Fruit fly (Drosophila melanogaster) whole organism, embryonic: Measurements from ENCODE around the gene Srg3.
A peak's percentile ranks its signal among the peaks of the same experiment; 100 is the strongest.

Experiments
- Atf6 ChIP-seq: fragments of 200-800 bp; sonication (Bioruptor generic); IDR thresholded peaks from 2 replicates; pipeline ENCODE4 v1.3.6; 2022; ENCODE audit warnings: missing biosample characterization, missing genetic modification characterization
- Bdp1 ChIP-seq: fragments of 200-800 bp; sonication (Bioruptor generic); optimal IDR thresholded peaks from 3 replicates; lab custom pipeline; 2016; ENCODE audit warnings: missing biosample characterization, missing genetic modification characterization
- BtbVII ChIP-seq: fragments of 200-800 bp; sonication (Bioruptor generic); optimal IDR thresholded peaks from 3 replicates; lab custom pipeline; 2017; ENCODE audit warnings: missing biosample characterization, mild to moderate bottlenecking, missing genetic modification characterization
- CG12155 ChIP-seq: fragments of 200-800 bp; sonication (Bioruptor generic); optimal IDR thresholded peaks from 3 replicates; lab custom pipeline; 2016; ENCODE audit warnings: missing biosample characterization, missing genetic modification characterization
- CG13894 ChIP-seq: fragments of 200-800 bp; sonication (Bioruptor generic); optimal IDR thresholded peaks from 3 replicates; lab custom pipeline; 2018; ENCODE audit warnings: missing biosample characterization, mild to moderate bottlenecking, missing genetic modification characterization, moderate library complexity
- CG14710 ChIP-seq: fragments of 200-800 bp; sonication (Bioruptor generic); optimal IDR thresholded peaks from 3 replicates; lab custom pipeline; 2019; ENCODE audit warnings: missing biosample characterization, mild to moderate bottlenecking, missing genetic modification characterization, moderate library complexity
- CG2199 ChIP-seq: fragments of 200-800 bp; sonication (Bioruptor generic); IDR thresholded peaks from 3 replicates; pipeline ENCODE4 v1.3.6; 2022; ENCODE audit warnings: missing biosample characterization, missing genetic modification characterization
- CG30403 ChIP-seq: fragments of 200-800 bp; sonication (Bioruptor generic); optimal IDR thresholded peaks from 3 replicates; lab custom pipeline; 2016; ENCODE audit warnings: missing biosample characterization, missing genetic modification characterization
- CG31224 ChIP-seq: fragments of 200-800 bp; sonication (Bioruptor generic); IDR thresholded peaks from 2 replicates; pipeline ENCODE4 v1.3.6; 2022; ENCODE audit warnings: missing biosample characterization, missing genetic modification characterization
- CG31441 ChIP-seq: fragments of 200-800 bp; sonication (Bioruptor generic); IDR thresholded peaks from 2 replicates; pipeline ENCODE4 v1.3.6; 2022; ENCODE audit warnings: missing biosample characterization, missing genetic modification characterization
- CG32767 ChIP-seq: fragments of 200-800 bp; sonication (Bioruptor generic); IDR thresholded peaks from 2 replicates; pipeline ENCODE4 v1.3.6; 2022; ENCODE audit warnings: missing biosample characterization, missing genetic modification characterization
- CG42726 ChIP-seq: fragments of 200-800 bp; sonication (Bioruptor generic); IDR thresholded peaks from 2 replicates; pipeline ENCODE4 v1.3.6; 2022; ENCODE audit warnings: missing biosample characterization, missing genetic modification characterization; ENCODE audit not compliant: partially characterized antibody
- CG4820 ChIP-seq: fragments of 200-800 bp; sonication (Bioruptor generic); optimal IDR thresholded peaks from 3 replicates; lab custom pipeline; 2016; ENCODE audit warnings: missing biosample characterization, missing genetic modification characterization
- CG9932 ChIP-seq: fragments of 200-800 bp; sonication (Bioruptor generic); IDR thresholded peaks from 2 replicates; pipeline ENCODE4 v1.3.6; 2022; ENCODE audit warnings: missing biosample characterization, missing genetic modification characterization
- D19A ChIP-seq: fragments of 200-800 bp; optimal IDR thresholded peaks from 3 replicates; lab custom pipeline; 2019; ENCODE audit warnings: missing biosample characterization, mild to moderate bottlenecking, missing genetic modification characterization, moderate library complexity
- D19B ChIP-seq: fragments of 200-800 bp; sonication (Bioruptor generic); optimal IDR thresholded peaks from 2 replicates; lab custom pipeline; 2017; ENCODE audit warnings: missing biosample characterization, mild to moderate bottlenecking, missing genetic modification characterization
- HmgZ ChIP-seq: fragments of 200-800 bp; sonication (Bioruptor generic); optimal IDR thresholded peaks from 2 replicates; lab custom pipeline; 2018; ENCODE audit warnings: missing biosample characterization, mild to moderate bottlenecking, missing genetic modification characterization
- Hr39 ChIP-seq: fragments of >200 bp; optimal IDR thresholded peaks from 2 replicates; lab custom pipeline; 2017
- Med ChIP-seq: fragments of 200-800 bp; sonication (Bioruptor generic); peaks from one replicate; lab custom pipeline; 2016; ENCODE audit warnings: missing biosample characterization, missing genetic modification characterization, mild to moderate bottlenecking, inconsistent platforms, moderate library complexity
- Mrtf ChIP-seq: fragments of 200-800 bp; sonication (Bioruptor generic); IDR thresholded peaks from 3 replicates; pipeline ENCODE4 v1.3.6; 2022; ENCODE audit warnings: missing biosample characterization, missing genetic modification characterization
- NFAT ChIP-seq: fragments of 200-800 bp; sonication (Bioruptor generic); IDR thresholded peaks from 2 replicates; pipeline ENCODE4 v1.3.6; 2022; ENCODE audit warnings: missing biosample characterization, missing genetic modification characterization
- Nf-YA ChIP-seq: fragments of 200-800 bp; sonication (Bioruptor generic); IDR thresholded peaks from 2 replicates; pipeline ENCODE4 v1.3.6; 2022; ENCODE audit warnings: missing biosample characterization, missing genetic modification characterization
- Opbp ChIP-seq: fragments of 200-800 bp; sonication (Bioruptor generic); IDR thresholded peaks from 3 replicates; pipeline ENCODE4 v1.3.6; 2022; ENCODE audit warnings: missing biosample characterization, missing genetic modification characterization; ENCODE audit not compliant: partially characterized antibody
- Poxn ChIP-seq: fragments of 200-800 bp; sonication (Bioruptor generic); IDR thresholded peaks from 2 replicates; pipeline ENCODE4 v1.3.6; 2022; ENCODE audit warnings: missing biosample characterization, missing genetic modification characterization
- Sry-δ ChIP-seq: fragments of 200-800 bp; sonication (Bioruptor generic); optimal IDR thresholded peaks from 2 replicates; lab custom pipeline; 2016; ENCODE audit warnings: missing biosample characterization, missing genetic modification characterization
- Ssrp ChIP-seq: fragments of 200-800 bp; sonication (Bioruptor generic); optimal IDR thresholded peaks from 2 replicates; lab custom pipeline; 2018; ENCODE audit warnings: missing biosample characterization, mild to moderate bottlenecking, missing genetic modification characterization, moderate library complexity
- Trl ChIP-seq, 3 experiments: fragments of >200 bp in 2 of 3; fragments of 200-800 bp in 1 of 3; sonication (Bioruptor generic) in 1 of 3; optimal IDR thresholded peaks; 2 replicates in 1 of 3; 3 replicates in 2 of 3; lab custom pipeline; 2016 to 2017; ENCODE audit warnings: missing biosample characterization in 1 of 3, missing genetic modification characterization in 1 of 3
- ara ChIP-seq: fragments of 200-800 bp; sonication (Bioruptor generic); IDR thresholded peaks from 2 replicates; pipeline ENCODE4 v1.3.6; 2022; ENCODE audit warnings: missing biosample characterization, missing genetic modification characterization
- ash1 ChIP-seq: fragments of 200-800 bp; sonication (Bioruptor generic); optimal IDR thresholded peaks from 2 replicates; lab custom pipeline; 2018; ENCODE audit warnings: missing biosample characterization, mild to moderate bottlenecking, missing genetic modification characterization
- ato ChIP-seq: fragments of 200-800 bp; sonication (Bioruptor generic); IDR thresholded peaks from 2 replicates; pipeline ENCODE4 v1.3.6; 2022; ENCODE audit warnings: missing biosample characterization, missing genetic modification characterization; ENCODE audit not compliant: partially characterized antibody
- bsh ChIP-seq, 2 experiments: fragments of 200-800 bp; sonication (Bioruptor generic); optimal IDR thresholded peaks; 2 replicates each; lab custom pipeline; 2017 to 2018; ENCODE audit warnings: mild to moderate bottlenecking in 2 of 2, missing biosample characterization in 2 of 2, missing genetic modification characterization in 2 of 2, moderate library complexity in 1 of 2
- cg ChIP-seq: fragments of 200-800 bp; sonication (Bioruptor generic); optimal IDR thresholded peaks from 3 replicates; lab custom pipeline; 2019; ENCODE audit warnings: missing biosample characterization, mild to moderate bottlenecking, missing genetic modification characterization, moderate library complexity
- chinmo ChIP-seq: fragments of 200-800 bp; sonication (Bioruptor generic); IDR thresholded peaks from 4 replicates; pipeline ENCODE4 v1.3.6; 2022; ENCODE audit warnings: missing biosample characterization, missing genetic modification characterization; ENCODE audit not compliant: partially characterized antibody
- crol ChIP-seq: fragments of 200-800 bp; sonication (Bioruptor generic); IDR thresholded peaks from 2 replicates; pipeline ENCODE4 v1.3.6; 2022; ENCODE audit warnings: missing biosample characterization, missing genetic modification characterization
- fd64A ChIP-seq: fragments of 200-800 bp; sonication (Bioruptor generic); optimal IDR thresholded peaks from 3 replicates; lab custom pipeline; 2018; ENCODE audit warnings: missing biosample characterization, mild to moderate bottlenecking, missing genetic modification characterization
- ftz-f1 ChIP-seq: fragments of 200-800 bp; sonication (Bioruptor generic); optimal IDR thresholded peaks from 2 replicates; lab custom pipeline; 2016; ENCODE audit warnings: missing biosample characterization, missing genetic modification characterization
- her ChIP-seq: fragments of 200-800 bp; sonication (Bioruptor generic); optimal IDR thresholded peaks from 2 replicates; lab custom pipeline; 2016; ENCODE audit warnings: missing biosample characterization, missing genetic modification characterization
- pfk ChIP-seq: fragments of 200-800 bp; sonication (Bioruptor generic); optimal IDR thresholded peaks from 2 replicates; lab custom pipeline; 2018; ENCODE audit warnings: missing biosample characterization, mild to moderate bottlenecking, missing genetic modification characterization, moderate library complexity
- repo ChIP-seq: fragments of 200-800 bp; sonication (Bioruptor generic); optimal IDR thresholded peaks from 2 replicates; lab custom pipeline; 2016; ENCODE audit warnings: missing biosample characterization, missing genetic modification characterization
- row ChIP-seq: fragments of 200-800 bp; sonication (Bioruptor generic); IDR thresholded peaks from 3 replicates; pipeline ENCODE4 v1.3.6; 2022; ENCODE audit warnings: missing biosample characterization, missing genetic modification characterization
- sc ChIP-seq, 3 experiments: fragments of >200 bp in 2 of 3; fragments of 200-800 bp in 1 of 3; sonication (Bioruptor generic) in 1 of 3; optimal IDR thresholded peaks; 2 replicates in 2 of 3; 3 replicates in 1 of 3; lab custom pipeline; 2017; ENCODE audit warnings: mild to moderate bottlenecking in 1 of 3, missing biosample characterization in 1 of 3, missing genetic modification characterization in 1 of 3, missing genetic modification reagents in 1 of 3
- sd ChIP-seq: fragments of 200-800 bp; sonication (Bioruptor generic); optimal IDR thresholded peaks from 3 replicates; lab custom pipeline; 2018; ENCODE audit warnings: missing biosample characterization, mild to moderate bottlenecking, missing genetic modification characterization, moderate library complexity
- slbo ChIP-seq: fragments of 200-800 bp; sonication (Bioruptor generic); IDR thresholded peaks from 2 replicates; pipeline ENCODE4 v1.3.6; 2022; ENCODE audit warnings: missing biosample characterization, missing genetic modification characterization
- sob ChIP-seq: fragments of 200-800 bp; sonication (Bioruptor generic); IDR thresholded peaks from 2 replicates; pipeline ENCODE4 v1.3.6; 2022; ENCODE audit warnings: missing biosample characterization, missing genetic modification characterization
- sr ChIP-seq: fragments of 200-800 bp; sonication (Bioruptor generic); IDR thresholded peaks from 3 replicates; pipeline ENCODE4 v1.3.6; 2022; ENCODE audit warnings: missing biosample characterization, missing genetic modification characterization
- yki ChIP-seq: fragments of >200 bp; optimal IDR thresholded peaks from 3 replicates; lab custom pipeline; 2018

Gene Srg3

DNA sequence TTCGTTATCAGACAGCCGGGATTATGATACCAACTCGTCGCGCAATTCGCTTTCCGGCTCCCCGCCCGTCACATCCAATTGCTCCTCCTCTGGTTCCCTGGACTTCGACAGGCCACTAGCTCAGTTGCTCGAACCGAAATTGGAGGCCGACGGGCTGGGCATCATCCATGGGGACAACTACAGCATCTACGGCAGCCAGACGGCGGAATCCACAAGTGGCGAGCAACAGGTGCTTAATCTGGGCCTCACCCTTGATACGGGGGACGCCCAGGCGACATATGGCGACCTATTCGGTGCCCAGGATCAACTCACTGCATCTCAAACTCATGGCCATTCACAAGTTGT lies 12.5 kb upstream of the Srg3 start (continued):
- TF ChIP-seq Atf6 (GFP tag; lab: Robert Waterston, UW) (0 out of 2 replicates have a peak, but pooled peaks have one; percentile 16), slbo (GFP tag; lab: Robert Waterston, UW) (no peak), Poxn (no peak)

DNA sequence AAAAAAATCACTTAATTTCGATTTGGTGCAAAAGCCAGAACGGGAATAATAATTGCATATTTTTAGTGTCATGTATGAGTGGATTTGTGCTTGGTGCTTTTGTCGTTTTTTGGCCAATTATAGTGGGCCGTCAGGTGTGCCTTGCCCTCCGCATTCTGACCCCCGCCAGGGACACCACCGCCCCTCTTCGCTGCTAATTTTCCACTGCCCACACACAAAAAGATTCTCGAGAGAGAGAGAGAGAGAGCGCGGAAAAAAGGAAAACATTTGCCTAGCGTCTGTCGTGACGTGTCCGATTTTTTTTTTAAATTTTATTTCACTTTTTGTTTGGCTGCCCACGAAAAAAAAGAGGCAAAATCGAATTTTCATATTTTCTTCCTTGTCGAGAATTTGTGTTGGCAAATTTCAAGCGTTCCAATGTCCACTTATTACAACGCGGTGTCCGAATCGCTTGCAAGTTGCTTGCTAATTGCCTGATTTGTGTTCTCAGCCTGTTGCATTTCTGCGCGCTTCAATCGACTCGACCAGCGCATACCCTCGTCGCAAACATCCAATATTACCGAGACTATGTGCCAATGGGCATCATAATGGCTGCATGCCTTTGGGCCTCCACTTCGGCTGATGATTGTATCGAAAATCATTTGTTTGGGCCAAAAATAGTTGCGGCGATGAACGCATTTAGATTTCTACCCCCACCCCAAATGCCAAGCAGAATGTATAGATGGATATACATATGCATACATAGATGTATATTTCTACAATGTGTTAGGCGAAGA lies 11.0 kb upstream of the Srg3 start:
- TF ChIP-seq ato (GFP tag; lab: Robert Waterston, UW) (peak; percentile 26; the same call in 1 of the 2 replicates), sd (tag; lab: Kevin White, UChicago) (peak; percentile 75), sr (peak; percentile 91), Sry-δ (no peak), D19B (peak; percentile 55), CG42726 (GFP tag; lab: Robert Waterston, UW) (0 out of 2 replicates have a peak, but pooled peaks have one; percentile 21), ftz-f1 (GFP tag; lab: Kevin White, UChicago) (peak; percentile 51), repo (GFP tag; lab: Kevin White, UChicago) (no peak), chinmo (no peak), ash1 (GFP tag; lab: Kevin White, UChicago) (no peak), CG32767 (GFP tag; lab: Robert Waterston, UW) (0 out of 2 replicates have a peak, but pooled peaks have one; percentile 13), Trl (optimal IDR thresholded peaks at IDR 0.05; lab: Kevin White, UChicago) (peak in 1 of 2 experiments; percentile 44), Trl (GFP tag; optimal IDR thresholded peaks at IDR 0.05; lab: Kevin White, UChicago) (no peak), crol (GFP tag; lab: Robert Waterston, UW) (peak; percentile 24; the same call in 1 of the 2 replicates), sob (peak; percentile 22; the same call in 1 of the 2 replicates), CG31441 (GFP tag; lab: Robert Waterston, UW) (no peak), Med (GFP tag; lab: Kevin White, UChicago) (peak; percentile 59), cg (peak; percentile 8), CG2199 (GFP tag; lab: Robert Waterston, UW) (peak; percentile 64; the same call in 2 of the 3 replicates), HmgZ (tag; lab: Kevin White, UChicago) (no peak), Opbp (no peak), ara (0 out of 2 replicates have a peak, but pooled peaks have one; percentile 23), CG30403 (no peak), fd64A (GFP tag; lab: Kevin White, UChicago) (no peak), NFAT (peak; percentile 35; the same call in 1 of the 2 replicates), row (GFP tag; lab: Robert Waterston, UW) (0 out of 3 replicates have a peak, but pooled peaks have one; percentile 37), D19A (peak; percentile 9)

DNA sequence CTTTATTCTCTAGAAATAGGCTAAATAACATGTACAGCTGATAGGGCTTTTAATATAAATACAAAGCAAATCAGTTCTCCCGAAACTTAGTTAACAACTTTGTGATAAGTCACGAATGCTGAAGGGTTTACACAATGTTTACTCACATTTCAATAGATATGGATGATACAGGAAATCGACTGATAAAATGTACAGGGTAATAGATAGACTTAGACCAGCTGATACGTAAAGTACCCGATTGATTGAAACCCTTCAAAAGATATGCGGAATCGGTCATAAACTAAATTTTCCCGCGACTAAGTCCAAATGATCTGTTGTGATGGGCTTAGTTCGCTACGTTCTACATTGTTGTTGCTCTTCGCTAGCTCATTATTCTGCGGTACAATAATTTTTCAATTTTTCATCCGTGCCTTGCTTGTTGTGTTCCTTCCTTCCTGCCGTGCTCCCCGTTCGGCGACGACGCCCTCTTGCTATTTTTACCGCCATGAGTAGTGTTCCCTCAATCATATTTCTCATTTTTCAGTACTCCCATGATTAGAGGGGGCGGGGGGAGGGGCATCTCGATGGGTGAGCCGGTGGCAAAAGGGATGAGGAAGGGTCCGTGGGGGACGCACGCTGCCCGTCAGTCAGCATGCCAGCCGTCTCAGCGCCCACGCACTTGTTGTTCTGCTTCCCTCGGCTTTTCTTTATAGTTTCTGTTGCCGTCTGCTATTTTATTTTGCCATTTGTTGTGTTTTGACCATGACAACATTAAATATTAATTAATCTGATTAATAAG lies 10.0 kb upstream of the Srg3 start:
- no peak for TF ChIP-seq CG4820 (GFP tag; lab: Kevin White, UChicago)
- no peak for TF ChIP-seq sc (optimal IDR thresholded peaks at IDR 0.05; lab: Kevin White, UChicago)
- TF ChIP-seq sc (GFP tag; optimal IDR thresholded peaks at IDR 0.05; lab: Kevin White, UChicago) = no peak
- TF ChIP-seq her (GFP tag; lab: Kevin White, UChicago) = no peak
- TF ChIP-seq CG14710 (tag; lab: Kevin White, UChicago) = no peak
- TF ChIP-seq Bdp1 (GFP tag; lab: Kevin White, UChicago) = no peak
- no peak for TF ChIP-seq BtbVII (GFP tag; lab: Kevin White, UChicago)
- TF ChIP-seq Nf-YA = no peak
- no peak for TF ChIP-seq CG12155
- TF ChIP-seq CG13894 (tag; lab: Kevin White, UChicago) = no peak
- 0 out of 2 replicates have a peak, but pooled peaks have one; percentile 7 for TF ChIP-seq CG9932
- TF ChIP-seq yki (lab: Kevin White, UChicago) = no peak
- TF ChIP-seq CG31224 = 0 out of 2 replicates have a peak, but pooled peaks have one; percentile 5
- no peak for TF ChIP-seq Ssrp (tag; lab: Kevin White, UChicago)
- TF ChIP-seq Mrtf (GFP tag; lab: Robert Waterston, UW) = no peak
- TF ChIP-seq cg = no peak
- 0 out of 4 replicates have a peak, but pooled peaks have one; percentile 43 for TF ChIP-seq chinmo
- TF ChIP-seq pfk (GFP tag; lab: Kevin White, UChicago) = no peak
- peak; percentile 65 for TF ChIP-seq Hr39
- no peak for TF ChIP-seq bsh (GFP tag; optimal IDR thresholded peaks at IDR 0.05; lab: Kevin White, UChicago)
